Fruit fly (Drosophila melanogaster): ENCODE data around the gene ttk.
A peak's percentile ranks its signal among the peaks of the same experiment; 100 is the strongest.

ttk gene

DNA sequence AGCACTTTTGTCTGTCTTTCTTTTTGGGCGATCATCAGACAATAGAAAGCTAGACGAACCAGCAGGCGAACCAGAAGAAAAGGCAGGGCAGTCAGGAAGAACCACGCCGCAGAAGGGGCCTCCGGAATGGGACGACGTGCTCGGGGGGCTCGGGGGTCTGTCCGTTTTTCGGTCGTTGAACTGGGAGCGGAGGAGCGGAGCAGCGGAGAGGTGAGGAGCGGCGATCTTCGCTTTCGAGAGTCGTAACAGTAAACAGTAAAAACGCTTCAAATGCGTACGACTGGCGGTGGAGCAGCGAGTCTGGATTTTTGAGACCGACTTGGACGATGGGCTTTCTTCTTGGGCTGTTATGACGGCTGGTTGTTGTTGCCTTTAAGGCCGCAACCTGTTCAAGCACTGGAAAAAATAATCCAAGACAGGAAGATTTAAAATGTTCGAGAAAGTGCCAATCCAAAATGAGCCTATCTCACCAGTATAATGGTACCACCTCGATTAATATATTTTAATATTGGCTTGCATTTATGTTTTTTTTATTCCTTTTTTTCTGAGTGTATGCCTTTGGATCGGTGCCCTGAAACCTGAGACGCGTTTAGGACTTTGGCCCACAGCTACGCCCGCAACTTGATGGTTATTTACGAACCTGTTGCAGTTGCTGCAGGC, 26.8 kb upstream of the ttk start (continued):
- TF ChIP-seq Eip74EF (GFP tag; optimal IDR thresholded peaks at IDR 0.05), result peak in 1 of 2 experiments; percentile 85
- TF ChIP-seq pzg (GFP tag; optimal IDR thresholded peaks at IDR 0.05), result no peak
- peak; percentile 35 for TF ChIP-seq Deaf1 (tag; optimal IDR thresholded peaks at IDR 0.05)
- TF ChIP-seq CG2116 (GFP tag; optimal IDR thresholded peaks at IDR 0.05), result peak; percentile 58
- TF ChIP-seq btn (GFP tag; optimal IDR thresholded peaks at IDR 0.05), result peak; percentile 78
- TF ChIP-seq nau (GFP tag; optimal IDR thresholded peaks at IDR 0.05), result peak; percentile 66
- peak; percentile 75 for TF ChIP-seq repo (GFP tag; optimal IDR thresholded peaks at IDR 0.05)
- no peak for TF ChIP-seq bbx (GFP tag; IDR thresholded peaks at IDR 0.05; ENCODE audit: partially characterized antibody)
- TF ChIP-seq Spps (tag; optimal IDR thresholded peaks at IDR 0.05), result peak; percentile 95
- peak; percentile 98 for TF ChIP-seq CG33557 (GFP tag; optimal IDR thresholded peaks at IDR 0.05)
- TF ChIP-seq PHDP (tag; optimal IDR thresholded peaks at IDR 0.05), result peak; percentile 78
- peak; percentile 95 for TF ChIP-seq gsb-n (tag; optimal IDR thresholded peaks at IDR 0.05)
- no peak for TF ChIP-seq D19B (GFP tag; optimal IDR thresholded peaks at IDR 0.05)
- peak; percentile 97 for TF ChIP-seq ci (GFP tag; IDR thresholded peaks at IDR 0.05)
- peak; percentile 98 for TF ChIP-seq dmrt11E (tag; optimal IDR thresholded peaks at IDR 0.05)
- peak; percentile 84 for TF ChIP-seq jing (GFP tag; optimal IDR thresholded peaks at IDR 0.05)

DNA sequence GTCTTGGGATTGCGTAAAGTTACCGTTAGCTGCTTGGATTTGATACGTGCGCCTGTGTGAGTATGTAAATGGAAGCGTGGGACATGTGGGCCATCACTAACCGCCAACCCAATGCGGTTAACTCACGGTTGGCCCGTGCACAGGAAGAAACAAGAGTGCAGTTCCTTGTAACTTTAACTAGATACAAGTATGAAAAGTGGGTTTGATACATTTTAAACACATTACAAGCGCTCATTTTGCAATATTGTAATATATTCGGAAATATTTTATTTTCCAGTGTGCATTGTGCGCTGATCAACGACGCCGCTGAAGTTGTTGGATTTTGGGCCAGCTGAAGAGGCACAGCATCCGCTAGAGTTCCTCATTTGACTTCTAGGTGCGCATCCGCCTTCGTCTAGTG, 25.9 kb upstream of the ttk start:
- TF ChIP-seq nau (GFP tag; optimal IDR thresholded peaks at IDR 0.05) (no peak), maf-S (GFP tag; optimal IDR thresholded peaks at IDR 0.05) (no peak), sima (GFP tag; optimal IDR thresholded peaks at IDR 0.05) (no peak), CG18599 (GFP tag; optimal IDR thresholded peaks at IDR 0.05) (no peak), emc (GFP tag; optimal IDR thresholded peaks at IDR 0.05) (no peak), CG2875 (GFP tag; optimal IDR thresholded peaks at IDR 0.05) (peak; percentile 64), ranshi (GFP tag; IDR thresholded peaks at IDR 0.05) (peak; percentile 36; the same call in 1 of the 2 replicates), Ets97D (GFP tag; optimal IDR thresholded peaks at IDR 0.05) (no peak), bab2 (GFP tag; optimal IDR thresholded peaks at IDR 0.05) (no peak), inv (GFP tag; IDR thresholded peaks at IDR 0.05; ENCODE audit: partially characterized antibody) (no peak), NC2α (GFP tag; optimal IDR thresholded peaks at IDR 0.05) (no peak), nom (GFP tag; optimal IDR thresholded peaks at IDR 0.05) (no peak), trh (GFP tag; optimal IDR thresholded peaks at IDR 0.05) (no peak), danr (GFP tag; IDR thresholded peaks at IDR 0.05) (no peak), Ssrp (tag; optimal IDR thresholded peaks at IDR 0.05) (peak; percentile 57), Bteb2 (GFP tag; optimal IDR thresholded peaks at IDR 0.05) (no peak), pfk (GFP tag; optimal IDR thresholded peaks at IDR 0.05) (no peak), D (optimal IDR thresholded peaks at IDR 0.05) (no peak), D (GFP tag; optimal IDR thresholded peaks at IDR 0.05) (no peak), CG12769 (tag; optimal IDR thresholded peaks at IDR 0.05) (no peak), YL-1 (GFP tag; optimal IDR thresholded peaks at IDR 0.05) (no peak), Atf3 (GFP tag; optimal IDR thresholded peaks at IDR 0.05) (no peak), CG6813 (GFP tag; optimal IDR thresholded peaks at IDR 0.05) (no peak), cg (GFP tag; optimal IDR thresholded peaks at IDR 0.05) (no peak), Dfd (GFP tag; optimal IDR thresholded peaks at IDR 0.05) (no peak), cato (GFP tag; optimal IDR thresholded peaks at IDR 0.05; ENCODE audit: borderline replicate concordance) (peak; percentile 4), Atf-2 (GFP tag; optimal IDR thresholded peaks at IDR 0.05) (no peak), CG2199 (GFP tag; IDR thresholded peaks at IDR 0.05) (no peak), CG10565 (GFP tag; optimal IDR thresholded peaks at IDR 0.05) (no peak), dimm (GFP tag; IDR thresholded peaks at IDR 0.05) (no peak), CG42726 (GFP tag; IDR thresholded peaks at IDR 0.05; ENCODE audit: partially characterized antibody) (no peak), so (GFP tag; IDR thresholded peaks at IDR 0.05) (no peak), Hey (tag; optimal IDR thresholded peaks at IDR 0.05) (no peak), cad (GFP tag; optimal IDR thresholded peaks at IDR 0.05) (no peak)

Measured in whole organism, embryonic.